Comparison of ENCODE assay signal across 1 fruit fly cellular context in genomic region chr2L:247845-248473, dm6.
TF ChIP-seq lines count a peak whose summit lies in the region.

No protein-coding gene starts in this region.

TF ChIP-seq in whole organism, embryonic, 481 proteins besides CTCF, POLR2A, EP300 and RAD21 (continued from another document and continues in another):
- TF ChIP-seq HLHmδ (GFP tag; optimal IDR thresholded peaks at IDR 0.05; lab: Kevin White, UChicago) (no peak), Chrac-16 (GFP tag; optimal IDR thresholded peaks at IDR 0.05; lab: Kevin White, UChicago) (peak; percentile 36), NfI (GFP tag; optimal IDR thresholded peaks at IDR 0.05; lab: Kevin White, UChicago) (peak; percentile 58), CG2712 (tag; optimal IDR thresholded peaks at IDR 0.05; lab: Kevin White, UChicago) (peak; percentile 54), mld (GFP tag; IDR thresholded peaks at IDR 0.05; lab: Robert Waterston, UW; ENCODE audit: partially characterized antibody) (no peak), CG6175 (GFP tag; IDR thresholded peaks at IDR 0.05; lab: Robert Waterston, UW) (no peak), CG8290 (GFP tag; optimal IDR thresholded peaks at IDR 0.05; lab: Kevin White, UChicago) (no peak), CG8290 (tag; optimal IDR thresholded peaks at IDR 0.05; lab: Kevin White, UChicago) (peak in 1 of 2 experiments; percentile 37), CG15514 (GFP tag; optimal IDR thresholded peaks at IDR 0.05; lab: Kevin White, UChicago) (no peak), CHES-1-like (GFP tag; optimal IDR thresholded peaks at IDR 0.05; lab: Kevin White, UChicago) (no peak), tup (GFP tag; optimal IDR thresholded peaks at IDR 0.05; lab: Kevin White, UChicago) (no peak), Side (GFP tag; optimal IDR thresholded peaks at IDR 0.05; lab: Kevin White, UChicago) (no peak), CG1647 (GFP tag; optimal IDR thresholded peaks at IDR 0.05; lab: Kevin White, UChicago) (no peak), Dad (GFP tag; optimal IDR thresholded peaks at IDR 0.05; lab: Kevin White, UChicago) (no peak), CG17829 (tag; optimal IDR thresholded peaks at IDR 0.05; lab: Kevin White, UChicago) (peak; percentile 54), ATbp (GFP tag; optimal IDR thresholded peaks at IDR 0.05; lab: Kevin White, UChicago) (peak; percentile 47), crc (GFP tag; optimal IDR thresholded peaks at IDR 0.05; lab: Kevin White, UChicago) (no peak), sens (GFP tag; lab: Kevin White, UChicago) (no peak), usp (GFP tag; optimal IDR thresholded peaks at IDR 0.05; lab: Kevin White, UChicago) (no peak), eve (GFP tag; optimal IDR thresholded peaks at IDR 0.05; lab: Kevin White, UChicago) (no peak), wor (GFP tag; IDR thresholded peaks at IDR 0.05; lab: Robert Waterston, UW) (no peak), CG7271 (tag; optimal IDR thresholded peaks at IDR 0.05; lab: Kevin White, UChicago) (no peak), p53 (GFP tag; optimal IDR thresholded peaks at IDR 0.05; lab: Kevin White, UChicago) (no peak), Hr51 (GFP tag; optimal IDR thresholded peaks at IDR 0.05; lab: Kevin White, UChicago) (peak; percentile 40 to 58), caup (GFP tag; optimal IDR thresholded peaks at IDR 0.05; lab: Kevin White, UChicago; ENCODE audit: severe bottlenecking) (peak; percentile 33), vfl (GFP tag; optimal IDR thresholded peaks at IDR 0.05; lab: Kevin White, UChicago) (no peak), YL-1 (GFP tag; optimal IDR thresholded peaks at IDR 0.05; lab: Kevin White, UChicago) (no peak), Hey (tag; optimal IDR thresholded peaks at IDR 0.05; lab: Kevin White, UChicago) (no peak), gro (GFP tag; optimal IDR thresholded peaks at IDR 0.05; lab: Kevin White, UChicago) (no peak), CG16815 (GFP tag; optimal IDR thresholded peaks at IDR 0.05; lab: Kevin White, UChicago) (peak; percentile 46), CG9876 (GFP tag; optimal IDR thresholded peaks at IDR 0.05; lab: Kevin White, UChicago) (no peak), insv (GFP tag; optimal IDR thresholded peaks at IDR 0.05; lab: Kevin White, UChicago) (no peak), grau (tag; optimal IDR thresholded peaks at IDR 0.05; lab: Kevin White, UChicago) (peak; percentile 94), CG2199 (GFP tag; IDR thresholded peaks at IDR 0.05; lab: Robert Waterston, UW) (0 out of 3 replicates have a peak, but pooled peaks have one; percentile 32), dimm (GFP tag; IDR thresholded peaks at IDR 0.05; lab: Robert Waterston, UW) (no peak), CG4360 (GFP tag; IDR thresholded peaks at IDR 0.05; lab: Robert Waterston, UW) (no peak; the same call in 1 of the 2 replicates), CG1792 (GFP tag; optimal IDR thresholded peaks at IDR 0.05; lab: Kevin White, UChicago) (no peak), sr (GFP tag; IDR thresholded peaks at IDR 0.05; lab: Robert Waterston, UW) (no peak), CG11093 (GFP tag; IDR thresholded peaks at IDR 0.05; lab: Robert Waterston, UW) (0 out of 3 replicates have a peak, but pooled peaks have one; percentile 40), trem (tag; optimal IDR thresholded peaks at IDR 0.05; lab: Kevin White, UChicago) (peak; percentile 60), E2f2 (GFP tag; IDR thresholded peaks at IDR 0.05; lab: Robert Waterston, UW) (no peak), CG14441 (GFP tag; IDR thresholded peaks at IDR 0.05; lab: Robert Waterston, UW) (0 out of 2 replicates have a peak, but pooled peaks have one; percentile 38), nom (GFP tag; optimal IDR thresholded peaks at IDR 0.05; lab: Kevin White, UChicago) (no peak), CG7357 (GFP tag; IDR thresholded peaks at IDR 0.05; lab: Robert Waterston, UW) (no peak), ac (GFP tag; optimal IDR thresholded peaks at IDR 0.05; lab: Kevin White, UChicago) (no peak), CG12942 (GFP tag; optimal IDR thresholded peaks at IDR 0.05; lab: Kevin White, UChicago) (peak; percentile 20), oc (tag; optimal IDR thresholded peaks at IDR 0.05; lab: Kevin White, UChicago) (no peak), CG8388 (GFP tag; optimal IDR thresholded peaks at IDR 0.05; lab: Kevin White, UChicago) (peak; percentile 29), Aef1 (GFP tag; IDR thresholded peaks at IDR 0.05; lab: Robert Waterston, UW) (no peak), CG4707 (GFP tag; optimal IDR thresholded peaks at IDR 0.05; lab: Kevin White, UChicago) (no peak), ftz-f1 (GFP tag; optimal IDR thresholded peaks at IDR 0.05; lab: Kevin White, UChicago) (peak; percentile 8), CG8944 (GFP tag; optimal IDR thresholded peaks at IDR 0.05; lab: Kevin White, UChicago) (no peak), Hsf (GFP tag; optimal IDR thresholded peaks at IDR 0.05; lab: Kevin White, UChicago) (no peak), Ets97D (GFP tag; optimal IDR thresholded peaks at IDR 0.05; lab: Kevin White, UChicago) (no peak), Hr3 (GFP tag; optimal IDR thresholded peaks at IDR 0.05; lab: Kevin White, UChicago) (peak; percentile 33), CrebB (tag; optimal IDR thresholded peaks at IDR 0.05; lab: Kevin White, UChicago) (no peak), danr (GFP tag; IDR thresholded peaks at IDR 0.05; lab: Robert Waterston, UW) (no peak), exex (tag; optimal IDR thresholded peaks at IDR 0.05; lab: Kevin White, UChicago) (peak; percentile 44), phol (tag; optimal IDR thresholded peaks at IDR 0.05; lab: Kevin White, UChicago) (peak; percentile 49), CG6791 (GFP tag; IDR thresholded peaks at IDR 0.05; lab: Robert Waterston, UW; ENCODE audit: partially characterized antibody) (no peak), pum (GFP tag; optimal IDR thresholded peaks at IDR 0.05; lab: Kevin White, UChicago) (no peak), Neu2 (GFP tag; optimal IDR thresholded peaks at IDR 0.05; lab: Kevin White, UChicago; ENCODE audit: borderline replicate concordance) (no peak), CG4730 (GFP tag; IDR thresholded peaks at IDR 0.05; lab: Robert Waterston, UW) (no peak), CG11398 (GFP tag; optimal IDR thresholded peaks at IDR 0.05; lab: Kevin White, UChicago) (no peak), crp (GFP tag; optimal IDR thresholded peaks at IDR 0.05; lab: Kevin White, UChicago) (no peak), az2 (GFP tag; optimal IDR thresholded peaks at IDR 0.05; lab: Kevin White, UChicago) (peak; percentile 23), Ptx1 (GFP tag; IDR thresholded peaks at IDR 0.05; lab: Robert Waterston, UW) (peak; percentile 55), dm (GFP tag; optimal IDR thresholded peaks at IDR 0.05; lab: Kevin White, UChicago) (no peak), CG3163 (GFP tag; optimal IDR thresholded peaks at IDR 0.05; lab: Kevin White, UChicago) (no peak), CG4820 (GFP tag; optimal IDR thresholded peaks at IDR 0.05; lab: Kevin White, UChicago) (no peak), CG11085 (GFP tag; IDR thresholded peaks at IDR 0.05; lab: Robert Waterston, UW) (no peak), scrt (GFP tag; optimal IDR thresholded peaks at IDR 0.05; lab: Kevin White, UChicago) (peak; percentile 47), CG9215 (GFP tag; IDR thresholded peaks at IDR 0.05; lab: Robert Waterston, UW) (peak; percentile 61; the same call in 1 of the 2 replicates), Dll (GFP tag; IDR thresholded peaks at IDR 0.05; lab: Robert Waterston, UW; ENCODE audit: partially characterized antibody) (no peak), nerfin-1 (tag; optimal IDR thresholded peaks at IDR 0.05; lab: Kevin White, UChicago) (no peak), ase (GFP tag; IDR thresholded peaks at IDR 0.05; lab: Robert Waterston, UW) (no peak), Meics (GFP tag; optimal IDR thresholded peaks at IDR 0.05; lab: Kevin White, UChicago) (peak; percentile 84), CG3847 (GFP tag; IDR thresholded peaks at IDR 0.05; lab: Robert Waterston, UW) (peak; percentile 45; the same call in 1 of the 2 replicates), Ets65A (GFP tag; lab: Kevin White, UChicago) (peak; percentile 73), CG30020 (tag; optimal IDR thresholded peaks at IDR 0.05; lab: Kevin White, UChicago) (no peak), Pdp1 (GFP tag; optimal IDR thresholded peaks at IDR 0.05; lab: Kevin White, UChicago) (no peak), Stat92E (GFP tag; optimal IDR thresholded peaks at IDR 0.05; lab: Kevin White, UChicago) (no peak), bowl (GFP tag; IDR thresholded peaks at IDR 0.05; lab: Robert Waterston, UW) (no peak), zen2 (GFP tag; IDR thresholded peaks at IDR 0.05; lab: Robert Waterston, UW; ENCODE audit: partially characterized antibody) (no peak), CG18619 (GFP tag; optimal IDR thresholded peaks at IDR 0.05; lab: Kevin White, UChicago) (peak; percentile 73), chn (GFP tag; optimal IDR thresholded peaks at IDR 0.05; lab: Kevin White, UChicago) (no peak), CG13894 (tag; optimal IDR thresholded peaks at IDR 0.05; lab: Kevin White, UChicago) (peak; percentile 7), lmd (GFP tag; IDR thresholded peaks at IDR 0.05; lab: Robert Waterston, UW) (peak; percentile 55; the same call in 1 of the 2 replicates), hkb (optimal IDR thresholded peaks at IDR 0.05; lab: Kevin White, UChicago) (no peak), hkb (GFP tag; IDR thresholded peaks at IDR 0.05; lab: Robert Waterston, UW) (no peak), Opbp (GFP tag; IDR thresholded peaks at IDR 0.05; lab: Robert Waterston, UW; ENCODE audit: partially characterized antibody) (no peak; the same call in 2 of the 3 replicates), NK7.1 (GFP tag; optimal IDR thresholded peaks at IDR 0.05; lab: Kevin White, UChicago) (no peak), CG34224 (GFP tag; IDR thresholded peaks at IDR 0.05; lab: Robert Waterston, UW; ENCODE audit: partially characterized antibody) (no peak), CG10654 (GFP tag; optimal IDR thresholded peaks at IDR 0.05; lab: Kevin White, UChicago) (peak; percentile 22), CG12236 (GFP tag; optimal IDR thresholded peaks at IDR 0.05; lab: Kevin White, UChicago) (no peak), fd64A (GFP tag; optimal IDR thresholded peaks at IDR 0.05; lab: Kevin White, UChicago) (no peak), CG32767 (GFP tag; IDR thresholded peaks at IDR 0.05; lab: Robert Waterston, UW) (no peak), CG6654 (GFP tag; optimal IDR thresholded peaks at IDR 0.05; lab: Kevin White, UChicago) (peak; percentile 39), CG17612 (GFP tag; IDR thresholded peaks at IDR 0.05; lab: Robert Waterston, UW) (no peak), otp (GFP tag; IDR thresholded peaks at IDR 0.05; lab: Robert Waterston, UW) (no peak), ara (GFP tag; IDR thresholded peaks at IDR 0.05; lab: Robert Waterston, UW) (no peak), CG12769 (tag; optimal IDR thresholded peaks at IDR 0.05; lab: Kevin White, UChicago) (peak; percentile 77), CG6272 (GFP tag; IDR thresholded peaks at IDR 0.05; lab: Robert Waterston, UW) (no peak), CG18262 (tag; optimal IDR thresholded peaks at IDR 0.05; lab: Kevin White, UChicago) (peak; percentile 64), CG9797 (GFP tag; optimal IDR thresholded peaks at IDR 0.05; lab: Kevin White, UChicago) (no peak), CG12155 (GFP tag; optimal IDR thresholded peaks at IDR 0.05; lab: Kevin White, UChicago) (peak; percentile 99), CG10431 (GFP tag; optimal IDR thresholded peaks at IDR 0.05; lab: Kevin White, UChicago) (no peak), Deaf1 (tag; optimal IDR thresholded peaks at IDR 0.05; lab: Kevin White, UChicago) (peak; percentile 45), CG15269 (tag; optimal IDR thresholded peaks at IDR 0.05; lab: Kevin White, UChicago) (peak; percentile 62), pnt (GFP tag; optimal IDR thresholded peaks at IDR 0.05; lab: Kevin White, UChicago) (no peak), trh (GFP tag; optimal IDR thresholded peaks at IDR 0.05; lab: Kevin White, UChicago) (no peak), CG1832 (GFP tag; optimal IDR thresholded peaks at IDR 0.05; lab: Kevin White, UChicago) (no peak), hb (GFP tag; IDR thresholded peaks at IDR 0.05; lab: Robert Waterston, UW; ENCODE audit: partially characterized antibody) (no peak), CG1233 (GFP tag; optimal IDR thresholded peaks at IDR 0.05; lab: Kevin White, UChicago) (peak; percentile 41), zfh1 (GFP tag; IDR thresholded peaks at IDR 0.05; lab: Robert Waterston, UW) (no peak), gce (GFP tag; IDR thresholded peaks at IDR 0.05; lab: Robert Waterston, UW) (no peak), Usf (GFP tag; optimal IDR thresholded peaks at IDR 0.05; lab: Kevin White, UChicago) (peak; percentile 19), Mrtf (GFP tag; IDR thresholded peaks at IDR 0.05; lab: Robert Waterston, UW) (no peak), luna (GFP tag; optimal IDR thresholded peaks at IDR 0.05; lab: Kevin White, UChicago) (no peak), her (GFP tag; optimal IDR thresholded peaks at IDR 0.05; lab: Kevin White, UChicago) (no peak), aop (GFP tag; IDR thresholded peaks at IDR 0.05; lab: Robert Waterston, UW) (no peak), CG12104 (GFP tag; optimal IDR thresholded peaks at IDR 0.05; lab: Kevin White, UChicago) (peak; percentile 0), jumu (GFP tag; optimal IDR thresholded peaks at IDR 0.05; lab: Kevin White, UChicago) (no peak), CG9727 (GFP tag; optimal IDR thresholded peaks at IDR 0.05; lab: Kevin White, UChicago) (peak; percentile 80), Nf-YB (GFP tag; optimal IDR thresholded peaks at IDR 0.05; lab: Kevin White, UChicago) (peak; percentile 51), Abd-B (GFP tag; optimal IDR thresholded peaks at IDR 0.05; lab: Kevin White, UChicago) (peak; percentile 15), Lim3 (GFP tag; IDR thresholded peaks at IDR 0.05; lab: Robert Waterston, UW) (no peak), Dip3 (GFP tag; optimal IDR thresholded peaks at IDR 0.05; lab: Kevin White, UChicago) (no peak), CG32772 (GFP tag; IDR thresholded peaks at IDR 0.05; lab: Robert Waterston, UW) (peak; percentile 47; the same call in 1 of the 2 replicates), sim (GFP tag; IDR thresholded peaks at IDR 0.05; lab: Robert Waterston, UW) (no peak), Camta (GFP tag; optimal IDR thresholded peaks at IDR 0.05; lab: Kevin White, UChicago) (no peak), Atf3 (GFP tag; optimal IDR thresholded peaks at IDR 0.05; lab: Kevin White, UChicago) (no peak), Nf-YC (tag; optimal IDR thresholded peaks at IDR 0.05; lab: Kevin White, UChicago) (peak; percentile 49), HHEX (GFP tag; optimal IDR thresholded peaks at IDR 0.05; lab: Kevin White, UChicago) (peak; percentile 73), Myb (GFP tag; optimal IDR thresholded peaks at IDR 0.05; lab: Kevin White, UChicago) (no peak), CG11560 (tag; IDR thresholded peaks at IDR 0.05; lab: Robert Waterston, UW) (no peak)
